Fruit fly (Drosophila melanogaster) whole organism, embryonic: Measurements from ENCODE around the gene CG12594.

Experiments used
- Ada2b ChIP-seq: fragments of 200-800 bp; sonication (Bioruptor generic); IDR thresholded peaks from 2 replicates; pipeline ENCODE4 v1.3.6; 2022; ENCODE audit warnings: missing biosample characterization, missing genetic modification characterization
- Adf1 ChIP-seq: fragments of 200-800 bp; sonication (Bioruptor generic); IDR thresholded peaks from 2 replicates; pipeline ENCODE4 v1.3.6; 2022; ENCODE audit warnings: missing biosample characterization, missing genetic modification characterization
- Aef1 ChIP-seq: fragments of 200-800 bp; sonication (Bioruptor generic); IDR thresholded peaks from 3 replicates; pipeline ENCODE4 v1.3.6; 2022; ENCODE audit warnings: missing biosample characterization, missing genetic modification characterization
- Asciz ChIP-seq: fragments of 200-800 bp; sonication (Bioruptor generic); optimal IDR thresholded peaks from 2 replicates; lab custom pipeline; 2017; ENCODE audit warnings: missing biosample characterization, mild to moderate bottlenecking, missing genetic modification characterization, missing genetic modification reagents
- CG1024 ChIP-seq: fragments of 200-800 bp; sonication (Bioruptor generic); IDR thresholded peaks from 2 replicates; pipeline ENCODE4 v1.3.6; 2022; ENCODE audit warnings: missing biosample characterization, missing genetic modification characterization
- CG10431 ChIP-seq: fragments of 200-800 bp; sonication (Bioruptor generic); optimal IDR thresholded peaks from 3 replicates; lab custom pipeline; 2018; ENCODE audit warnings: missing biosample characterization, mild to moderate bottlenecking, missing genetic modification characterization
- CG14965 ChIP-seq: fragments of 200-800 bp; sonication (Bioruptor generic); optimal IDR thresholded peaks from 2 replicates; lab custom pipeline; 2016; ENCODE audit warnings: missing biosample characterization, missing genetic modification characterization, borderline replicate concordance
- CG15011 ChIP-seq: fragments of 200-800 bp; sonication (Bioruptor generic); optimal IDR thresholded peaks from 3 replicates; lab custom pipeline; 2018; ENCODE audit warnings: missing biosample characterization, mild to moderate bottlenecking, missing genetic modification characterization
- CG15479 ChIP-seq: fragments of 200-800 bp; sonication (Bioruptor generic); optimal IDR thresholded peaks from 3 replicates; lab custom pipeline; 2019; ENCODE audit warnings: missing biosample characterization, mild to moderate bottlenecking, missing genetic modification characterization, moderate library complexity
- CG15601 ChIP-seq: fragments of 200-800 bp; sonication (Bioruptor generic); optimal IDR thresholded peaks from 3 replicates; lab custom pipeline; 2019; ENCODE audit warnings: missing biosample characterization, mild to moderate bottlenecking, missing genetic modification characterization, moderate library complexity
- CG17385 ChIP-seq: fragments of 200-800 bp; sonication (Bioruptor generic); optimal IDR thresholded peaks from 3 replicates; lab custom pipeline; 2018; ENCODE audit warnings: missing biosample characterization, mild to moderate bottlenecking, missing genetic modification characterization
- CG17568 ChIP-seq: fragments of 200-800 bp; sonication (Bioruptor generic); optimal IDR thresholded peaks from 2 replicates; lab custom pipeline; 2018; ENCODE audit warnings: missing biosample characterization, mild to moderate bottlenecking, missing genetic modification characterization, moderate library complexity
- CG18476 ChIP-seq: fragments of 200-800 bp; sonication (Bioruptor generic); optimal IDR thresholded peaks from 2 replicates; lab custom pipeline; 2016; ENCODE audit warnings: missing biosample characterization, mild to moderate bottlenecking, missing genetic modification characterization
- CG2678 ChIP-seq: fragments of 200-800 bp; sonication (Bioruptor generic); optimal IDR thresholded peaks from 3 replicates; lab custom pipeline; 2019; ENCODE audit warnings: missing biosample characterization, mild to moderate bottlenecking, missing genetic modification characterization, moderate library complexity
- CG33557 ChIP-seq: fragments of 200-800 bp; sonication (Bioruptor generic); optimal IDR thresholded peaks from 2 replicates; lab custom pipeline; 2019; ENCODE audit warnings: missing biosample characterization, mild to moderate bottlenecking, missing genetic modification characterization, moderate library complexity
- CG34376 ChIP-seq: fragments of 200-800 bp; sonication (Bioruptor generic); optimal IDR thresholded peaks from 2 replicates; lab custom pipeline; 2018; ENCODE audit warnings: missing biosample characterization, mild to moderate bottlenecking, missing genetic modification characterization
- CG4820 ChIP-seq: fragments of 200-800 bp; sonication (Bioruptor generic); optimal IDR thresholded peaks from 3 replicates; lab custom pipeline; 2016; ENCODE audit warnings: missing biosample characterization, missing genetic modification characterization
- CG6272 ChIP-seq: fragments of 200-800 bp; sonication (Bioruptor generic); IDR thresholded peaks from 2 replicates; pipeline ENCODE4 v1.3.6; 2022; ENCODE audit warnings: missing biosample characterization, missing genetic modification characterization
- CG6765 ChIP-seq: fragments of 200-800 bp; sonication (Bioruptor generic); optimal IDR thresholded peaks from 3 replicates; lab custom pipeline; 2017; ENCODE audit warnings: missing biosample characterization, mild to moderate bottlenecking, missing genetic modification characterization
- CG7556 ChIP-seq: fragments of 200-800 bp; sonication (Bioruptor generic); optimal IDR thresholded peaks from 2 replicates; lab custom pipeline; 2017; ENCODE audit warnings: missing biosample characterization, mild to moderate bottlenecking, missing genetic modification characterization
- CG8089 ChIP-seq: fragments of 200-800 bp; sonication (Bioruptor generic); optimal IDR thresholded peaks from 3 replicates; lab custom pipeline; 2016; ENCODE audit warnings: missing biosample characterization, missing genetic modification characterization
- CG9437 ChIP-seq: fragments of 200-800 bp; sonication (Bioruptor generic); optimal IDR thresholded peaks from 2 replicates; lab custom pipeline; 2018; ENCODE audit warnings: missing biosample characterization, mild to moderate bottlenecking, missing genetic modification characterization
- Dp ChIP-seq: fragments of 200-800 bp; sonication (Bioruptor generic); optimal IDR thresholded peaks from 2 replicates; lab custom pipeline; 2018; ENCODE audit warnings: missing biosample characterization, mild to moderate bottlenecking, missing genetic modification characterization, moderate library complexity
- Ets97D ChIP-seq: fragments of 200-800 bp; sonication (Bioruptor generic); optimal IDR thresholded peaks from 3 replicates; lab custom pipeline; 2016; ENCODE audit warnings: missing biosample characterization, missing genetic modification characterization
- Gug ChIP-seq: fragments of 200-800 bp; sonication (Bioruptor generic); IDR thresholded peaks from 4 replicates; pipeline ENCODE4 v1.3.6; 2022; ENCODE audit warnings: missing biosample characterization, missing genetic modification characterization
- HLH3B ChIP-seq: fragments of 200-800 bp; sonication (Bioruptor generic); IDR thresholded peaks from 2 replicates; pipeline ENCODE4 v1.3.6; 2022; ENCODE audit warnings: missing biosample characterization, missing genetic modification characterization
- Hmx ChIP-seq: fragments of 200-800 bp; sonication (Bioruptor generic); optimal IDR thresholded peaks from 2 replicates; lab custom pipeline; 2016; ENCODE audit warnings: missing biosample characterization, missing genetic modification characterization
- Hr78 ChIP-seq, 2 experiments: fragments of 200-800 bp in 1 of 2; fragments of >200 bp in 1 of 2; sonication (Bioruptor generic) in 1 of 2; optimal IDR thresholded peaks; 2 replicates each; lab custom pipeline; 2017 to 2019; ENCODE audit warnings: missing biosample characterization in 2 of 2, missing genetic modification characterization in 2 of 2, mild to moderate bottlenecking in 1 of 2, moderate library complexity in 1 of 2
- NC2α ChIP-seq: fragments of 200-800 bp; sonication (Bioruptor generic); optimal IDR thresholded peaks from 2 replicates; lab custom pipeline; 2016; ENCODE audit warnings: missing biosample characterization, missing genetic modification characterization
- Nf-YC ChIP-seq: fragments of 200-800 bp; optimal IDR thresholded peaks from 3 replicates; lab custom pipeline; 2019; ENCODE audit warnings: missing biosample characterization, mild to moderate bottlenecking, missing genetic modification characterization, moderate library complexity
- Six4 ChIP-seq: fragments of 200-800 bp; sonication (Bioruptor generic); optimal IDR thresholded peaks from 2 replicates; lab custom pipeline; 2016; ENCODE audit warnings: missing biosample characterization, missing genetic modification characterization
- Spps ChIP-seq: fragments of 200-800 bp; sonication (Bioruptor generic); optimal IDR thresholded peaks from 2 replicates; lab custom pipeline; 2018; ENCODE audit warnings: missing biosample characterization, mild to moderate bottlenecking, missing genetic modification characterization
- Ssrp ChIP-seq: fragments of 200-800 bp; sonication (Bioruptor generic); optimal IDR thresholded peaks from 2 replicates; lab custom pipeline; 2018; ENCODE audit warnings: missing biosample characterization, mild to moderate bottlenecking, missing genetic modification characterization, moderate library complexity
- Usf ChIP-seq: fragments of 200-800 bp; sonication (Bioruptor generic); optimal IDR thresholded peaks from 2 replicates; lab custom pipeline; 2017; ENCODE audit warnings: missing genotype, missing biosample characterization, missing genetic modification characterization
- ac ChIP-seq: fragments of 200-800 bp; sonication (Bioruptor generic); optimal IDR thresholded peaks from 3 replicates; lab custom pipeline; 2017; ENCODE audit warnings: missing biosample characterization, mild to moderate bottlenecking, missing genetic modification characterization
- amos ChIP-seq: fragments of 200-800 bp; sonication (Bioruptor generic); IDR thresholded peaks from 2 replicates; pipeline ENCODE4 v1.3.6; 2022; ENCODE audit warnings: missing biosample characterization, missing genetic modification characterization; ENCODE audit not compliant: partially characterized antibody
- ase ChIP-seq: fragments of 200-800 bp; sonication (Bioruptor generic); IDR thresholded peaks from 3 replicates; pipeline ENCODE4 v1.3.6; 2022; ENCODE audit warnings: missing biosample characterization, missing genetic modification characterization
- bbx ChIP-seq: fragments of 200-800 bp; sonication (Bioruptor generic); IDR thresholded peaks from 2 replicates; pipeline ENCODE4 v1.3.6; 2022; ENCODE audit warnings: missing biosample characterization, missing genetic modification characterization; ENCODE audit not compliant: partially characterized antibody
- corto ChIP-seq: fragments of 200-800 bp; sonication (Bioruptor generic); optimal IDR thresholded peaks from 2 replicates; lab custom pipeline; 2016; ENCODE audit warnings: missing biosample characterization, mild to moderate bottlenecking, missing genetic modification characterization, moderate library complexity
- crc ChIP-seq: fragments of 200-800 bp; sonication (Bioruptor generic); optimal IDR thresholded peaks from 2 replicates; lab custom pipeline; 2016; ENCODE audit warnings: missing biosample characterization, missing genetic modification characterization
- dm ChIP-seq: fragments of 200-800 bp; sonication (Bioruptor generic); optimal IDR thresholded peaks from 3 replicates; lab custom pipeline; 2016; ENCODE audit warnings: missing biosample characterization, missing genetic modification characterization
- dpn ChIP-seq, 2 experiments: fragments of 200-800 bp; sonication (Bioruptor generic); optimal IDR thresholded peaks; 3 replicates each; lab custom pipeline; 2016; ENCODE audit warnings: missing biosample characterization in 2 of 2, missing genetic modification characterization in 2 of 2
- ems ChIP-seq: fragments of 200-800 bp; sonication (Bioruptor generic); optimal IDR thresholded peaks from 3 replicates; lab custom pipeline; 2016; ENCODE audit warnings: missing biosample characterization, missing genetic modification characterization
- mirr ChIP-seq: fragments of 200-800 bp; sonication (Bioruptor generic); optimal IDR thresholded peaks from 3 replicates; lab custom pipeline; 2018; ENCODE audit warnings: missing biosample characterization, mild to moderate bottlenecking, missing genetic modification characterization
- org-1 ChIP-seq: fragments of 200-800 bp; sonication (Bioruptor generic); optimal IDR thresholded peaks from 2 replicates; lab custom pipeline; 2017; ENCODE audit warnings: missing biosample characterization, missing genetic modification characterization
- pfk ChIP-seq: fragments of 200-800 bp; sonication (Bioruptor generic); optimal IDR thresholded peaks from 2 replicates; lab custom pipeline; 2018; ENCODE audit warnings: missing biosample characterization, mild to moderate bottlenecking, missing genetic modification characterization, moderate library complexity
- sens ChIP-seq: fragments of 200-800 bp; sonication (Bioruptor generic); peaks from one replicate; lab custom pipeline; 2016; ENCODE audit warnings: missing biosample characterization, missing genetic modification characterization
- sisA ChIP-seq: fragments of 200-800 bp; sonication (Bioruptor generic); IDR thresholded peaks from 2 replicates; pipeline ENCODE4 v1.3.6; 2022; ENCODE audit warnings: missing biosample characterization, missing genetic modification characterization
- tup ChIP-seq: fragments of 200-800 bp; sonication (Bioruptor generic); optimal IDR thresholded peaks from 2 replicates; lab custom pipeline; 2016; ENCODE audit warnings: missing biosample characterization, mild to moderate bottlenecking, missing genetic modification characterization, moderate library complexity
- vnd ChIP-seq: fragments of 200-800 bp; sonication (Bioruptor generic); IDR thresholded peaks from 3 replicates; pipeline ENCODE4 v1.3.6; 2022; ENCODE audit warnings: missing biosample characterization, missing genetic modification characterization; ENCODE audit not compliant: partially characterized antibody
- wek ChIP-seq: fragments of 200-800 bp; sonication (Bioruptor generic); optimal IDR thresholded peaks from 3 replicates; lab custom pipeline; 2018; ENCODE audit warnings: missing biosample characterization, mild to moderate bottlenecking, missing genetic modification characterization, moderate library complexity

Gene CG12594

DNA sequence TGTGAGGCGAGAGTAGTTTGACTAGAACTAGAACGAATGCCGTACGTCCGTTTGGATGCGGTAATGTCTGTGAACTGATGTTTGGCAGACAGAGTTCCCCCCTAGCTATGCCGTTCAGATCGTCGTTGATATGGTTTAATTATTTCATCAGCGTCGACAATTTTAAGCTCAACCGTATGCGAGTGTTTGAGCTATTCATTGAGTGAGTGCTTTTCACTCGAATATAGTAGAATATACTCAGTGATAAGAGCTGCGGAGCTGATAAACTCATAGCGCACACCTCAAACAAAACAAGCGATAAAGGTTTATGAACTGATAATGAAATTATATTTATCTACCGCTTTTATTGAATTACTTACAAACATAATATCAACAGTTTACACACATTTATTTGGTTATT is 33.5 kb upstream of the CG12594 start, which contains the start of gene CG6834 (continued):
- TF ChIP-seq CG6765 (GFP tag; lab: Kevin White, UChicago) (no peak), mirr (GFP tag; lab: Kevin White, UChicago) (peak; percentile 76), ase (GFP tag; lab: Robert Waterston, UW) (no peak), CG4820 (GFP tag; lab: Kevin White, UChicago) (no peak), pfk (GFP tag; lab: Kevin White, UChicago) (no peak), CG17568 (GFP tag; lab: Kevin White, UChicago) (peak; percentile 12), Ets97D (GFP tag; lab: Kevin White, UChicago) (no peak), CG14965 (GFP tag; lab: Kevin White, UChicago) (no peak), CG7556 (GFP tag; lab: Kevin White, UChicago) (no peak), CG15479 (no peak), Ssrp (tag; lab: Kevin White, UChicago) (no peak), tup (no peak), Nf-YC (tag; lab: Kevin White, UChicago) (peak; percentile 34), dpn (GFP tag; optimal IDR thresholded peaks at IDR 0.05; lab: Kevin White, UChicago) (no peak), CG2678 (tag; lab: Kevin White, UChicago) (peak; percentile 34), Usf (GFP tag; lab: Kevin White, UChicago) (no peak), sens (GFP tag; lab: Kevin White, UChicago) (peak; percentile 33), amos (GFP tag; lab: Robert Waterston, UW) (peak; percentile 25; the same call in 1 of the 2 replicates), CG6272 (GFP tag; lab: Robert Waterston, UW) (no peak), CG18476 (GFP tag; lab: Kevin White, UChicago) (no peak), CG33557 (GFP tag; lab: Kevin White, UChicago) (peak; percentile 53), org-1 (GFP tag; lab: Kevin White, UChicago) (no peak), Spps (tag; lab: Kevin White, UChicago) (no peak), Hr78 (GFP tag; optimal IDR thresholded peaks at IDR 0.05; lab: Kevin White, UChicago) (no peak), Ada2b (no peak), NC2α (GFP tag; lab: Kevin White, UChicago) (no peak), ac (GFP tag; lab: Kevin White, UChicago) (no peak), Adf1 (GFP tag; lab: Robert Waterston, UW) (no peak; the same call in 1 of the 2 replicates), CG17385 (GFP tag; lab: Kevin White, UChicago) (no peak), Six4 (GFP tag; lab: Kevin White, UChicago) (no peak), ems (GFP tag; lab: Kevin White, UChicago) (no peak), HLH3B (GFP tag; lab: Robert Waterston, UW) (no peak), Dp (GFP tag; lab: Kevin White, UChicago) (no peak), crc (no peak), Hmx (GFP tag; lab: Kevin White, UChicago) (no peak), Aef1 (GFP tag; lab: Robert Waterston, UW) (no peak), CG8089 (GFP tag; lab: Kevin White, UChicago) (no peak), Asciz (GFP tag; lab: Kevin White, UChicago) (no peak), Gug (GFP tag; lab: Robert Waterston, UW) (no peak), CG1024 (GFP tag; lab: Robert Waterston, UW) (no peak), sisA (GFP tag; lab: Robert Waterston, UW) (no peak), CG15011 (GFP tag; lab: Kevin White, UChicago) (no peak), CG9437 (GFP tag; lab: Kevin White, UChicago) (no peak), CG10431 (peak; percentile 39), bbx (GFP tag; lab: Robert Waterston, UW) (no peak), wek (peak; percentile 46), dm (no peak), vnd (GFP tag; lab: Robert Waterston, UW) (no peak), CG34376 (GFP tag; lab: Kevin White, UChicago) (peak; percentile 74), CG15601 (tag; lab: Kevin White, UChicago) (peak; percentile 59), corto (GFP tag; lab: Kevin White, UChicago) (no peak)
